Fruit fly (Drosophila melanogaster) whole organism: ENCODE data around the gene robl37BC.

Experiments used
- CG8478 ChIP-seq: fragments of >200 bp; optimal IDR thresholded peaks from 2 replicates; lab custom pipeline; 2018; ENCODE audit warnings: inconsistent platforms
- Dll ChIP-seq: fragments of >200 bp; optimal IDR thresholded peaks from 2 replicates; lab custom pipeline; 2017
- EcR ChIP-seq, 2 experiments: fragments of >200 bp; optimal IDR thresholded peaks; 2 replicates each; lab custom pipeline; 2017; ENCODE audit warnings: missing biosample characterization in 2 of 2, missing genetic modification characterization in 2 of 2, missing genetic modification reagents in 2 of 2
- pan ChIP-seq: fragments of >200 bp; optimal IDR thresholded peaks from 2 replicates; lab custom pipeline; 2017
- psq ChIP-seq: fragments of >200 bp; optimal IDR thresholded peaks from 2 replicates; lab custom pipeline; 2017
- usp ChIP-seq: fragments of >200 bp; optimal IDR thresholded peaks from 2 replicates; lab custom pipeline; 2017; ENCODE audit warnings: missing biosample characterization, missing genetic modification characterization, mixed read lengths

robl37BC gene

DNA sequence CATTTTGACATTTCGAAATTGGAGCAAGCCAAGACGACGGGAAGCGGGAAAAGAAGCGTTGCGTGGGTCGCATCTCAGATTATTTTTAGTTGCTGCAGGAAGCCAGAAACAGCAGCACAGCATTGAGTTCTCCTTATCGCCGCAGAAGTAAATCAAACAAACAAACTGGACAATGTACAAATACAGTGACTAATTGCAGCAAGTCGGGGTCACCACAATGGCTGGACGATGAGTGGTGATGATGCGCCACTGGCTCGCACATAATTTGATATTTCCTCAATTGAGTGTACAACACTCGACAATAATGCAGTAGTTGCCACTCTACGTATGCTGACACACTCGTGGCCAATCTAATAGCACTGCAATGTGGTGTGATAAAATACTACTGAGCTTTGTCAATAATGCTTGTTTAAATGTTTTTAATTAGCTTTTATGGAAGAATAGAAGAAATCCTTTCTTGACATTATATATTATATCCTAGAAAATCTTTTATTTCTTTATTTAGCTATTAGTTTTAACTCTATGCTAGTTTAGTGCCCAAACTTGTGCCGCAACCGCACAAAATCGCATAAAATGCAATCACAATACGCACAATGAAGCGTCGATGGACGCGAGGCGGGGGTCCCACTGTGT lies 28.6 kb upstream of the robl37BC start:
- TF ChIP-seq usp = no peak
- no peak for TF ChIP-seq EcR (GFP tag; optimal IDR thresholded peaks at IDR 0.05; lab: Kevin White, UChicago)
- no peak for TF ChIP-seq pan (lab: Kevin White, UChicago)

DNA sequence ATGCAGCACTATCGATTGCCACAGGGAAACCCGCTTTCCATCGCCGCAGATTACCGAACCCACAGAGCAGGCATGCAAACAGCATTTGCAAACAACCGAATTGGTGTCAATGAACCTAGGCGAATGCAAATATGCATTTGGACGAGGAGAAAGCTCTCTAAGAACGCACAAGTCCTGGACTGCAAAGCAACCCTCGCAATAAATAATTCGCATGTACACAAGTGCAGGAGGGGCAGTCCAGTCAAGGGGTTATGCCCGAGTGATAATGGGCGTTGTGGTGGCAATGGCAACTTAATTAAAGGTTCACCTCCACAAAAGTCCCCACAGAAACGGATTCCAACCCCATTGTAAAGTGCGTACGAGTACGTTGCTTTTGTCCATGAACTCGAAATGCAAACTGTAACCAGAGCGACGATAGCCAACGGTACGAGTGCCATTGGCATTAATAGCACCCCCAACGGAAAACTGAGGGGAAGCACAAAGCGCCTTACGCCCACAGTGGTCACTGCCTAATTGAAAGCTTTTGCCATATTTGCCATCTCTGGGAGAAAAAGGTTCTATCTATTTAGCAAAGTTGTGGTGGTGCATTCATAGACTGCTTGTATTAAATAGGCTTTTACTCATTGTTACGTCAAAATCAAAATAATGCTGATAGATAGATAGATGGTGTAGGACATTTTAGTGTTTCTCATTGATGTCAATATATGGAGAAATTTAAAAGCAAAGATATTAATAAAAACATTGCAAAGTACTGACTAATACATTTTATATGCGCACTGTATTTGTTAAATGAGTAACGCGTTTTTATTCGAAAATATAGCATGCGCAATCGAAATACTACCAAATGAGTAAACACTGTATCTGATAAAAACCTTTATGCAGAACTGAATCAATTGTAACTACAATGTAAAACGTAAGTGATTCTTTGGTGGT lies 27.6 kb upstream of the robl37BC start:
- no peak for TF ChIP-seq pan (lab: Kevin White, UChicago)
- TF ChIP-seq CG8478 (lab: Kevin White, UChicago) = no peak
- no peak for TF ChIP-seq usp
- no peak for TF ChIP-seq psq (lab: Kevin White, UChicago)
- no peak for TF ChIP-seq EcR (GFP tag; optimal IDR thresholded peaks at IDR 0.05; lab: Kevin White, UChicago)
- no peak for TF ChIP-seq Dll (lab: Kevin White, UChicago)

DNA sequence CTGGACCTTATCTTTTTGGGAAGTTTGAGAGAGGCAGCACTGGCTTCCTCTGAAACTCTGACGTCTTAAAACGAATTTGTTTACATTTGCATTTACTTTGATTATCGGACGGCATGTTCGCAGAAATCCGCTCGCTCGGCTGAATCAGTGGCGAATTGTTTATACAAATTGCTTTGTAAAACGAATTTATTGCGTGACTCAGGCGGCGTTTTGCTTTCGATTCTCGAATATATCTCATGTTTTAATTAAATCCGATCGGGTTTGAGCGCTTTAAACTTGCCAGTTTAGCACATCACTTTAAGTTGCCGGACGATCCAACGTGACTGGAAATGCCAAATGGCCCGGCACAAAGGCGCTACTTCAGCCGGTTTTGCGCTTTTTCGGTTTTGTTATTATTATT lies 26.5 kb upstream of the robl37BC start:
- TF ChIP-seq pan (lab: Kevin White, UChicago) (no peak), psq (lab: Kevin White, UChicago) (no peak), usp (no peak), CG8478 (lab: Kevin White, UChicago) (no peak), EcR (GFP tag; optimal IDR thresholded peaks at IDR 0.05; lab: Kevin White, UChicago) (no peak), Dll (lab: Kevin White, UChicago) (no peak)

DNA sequence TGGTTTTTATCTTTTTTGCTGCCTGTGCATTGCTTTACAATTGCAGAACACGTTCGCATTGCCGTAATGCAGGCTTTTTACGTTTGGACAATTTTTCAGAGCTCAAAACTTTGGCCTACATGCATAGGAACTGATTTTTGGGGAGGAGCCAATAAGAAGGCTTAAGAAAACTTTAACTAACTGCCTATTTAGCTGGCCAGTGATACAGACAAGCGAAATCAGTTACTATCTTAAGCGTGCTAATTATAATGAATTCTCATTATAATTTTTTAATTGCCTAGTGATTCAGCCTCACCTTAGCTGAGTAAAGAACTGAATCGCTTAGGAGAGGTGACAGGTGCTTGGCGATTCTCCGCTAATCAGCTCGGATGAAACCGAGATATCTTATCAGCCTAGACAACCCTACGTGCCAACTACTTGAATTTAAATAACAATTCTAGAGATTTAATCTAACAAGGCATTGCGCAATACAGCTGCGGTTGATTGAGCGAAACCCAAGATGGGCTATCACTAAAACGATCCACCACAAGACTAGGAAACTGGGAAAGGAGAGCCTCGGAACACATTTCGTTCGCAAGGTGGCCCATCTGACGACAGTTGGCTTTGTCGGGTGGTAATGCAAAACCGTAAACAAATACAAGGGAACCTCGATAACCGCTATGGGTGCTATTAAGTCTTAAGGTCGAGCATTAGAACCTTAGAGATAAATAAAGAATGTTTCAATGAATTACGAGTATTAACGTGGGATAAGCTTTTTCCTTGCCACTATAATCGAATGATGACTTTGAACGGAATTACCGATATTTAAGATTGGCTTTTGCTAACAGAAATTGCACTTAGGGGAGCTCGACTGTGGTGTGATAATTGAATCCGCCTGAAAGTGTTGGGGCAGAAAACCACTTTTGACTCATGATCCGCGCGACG lies 25.2 kb upstream of the robl37BC start:
- TF ChIP-seq CG8478 (lab: Kevin White, UChicago) (no peak), psq (lab: Kevin White, UChicago) (no peak), usp (no peak), Dll (lab: Kevin White, UChicago) (no peak), EcR (GFP tag; optimal IDR thresholded peaks at IDR 0.05; lab: Kevin White, UChicago) (no peak), pan (lab: Kevin White, UChicago) (no peak)

DNA sequence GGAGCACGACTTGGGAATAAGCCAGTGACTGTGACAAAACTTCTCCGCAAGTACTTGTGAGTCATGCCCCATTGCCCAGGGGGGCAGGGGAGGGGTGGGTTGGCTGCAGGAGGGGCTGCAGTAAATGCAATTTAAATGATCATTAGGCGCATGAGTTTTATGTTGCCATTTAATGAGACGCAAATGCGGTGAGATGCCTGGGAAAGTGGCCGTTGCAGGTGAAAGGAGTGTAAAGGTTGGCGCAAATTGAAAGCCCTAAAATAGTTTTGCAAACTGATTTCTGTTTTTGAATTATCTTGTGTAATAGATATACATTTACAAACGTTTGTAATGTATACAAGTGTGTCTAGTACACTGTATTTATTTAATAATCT lies 24.6 kb upstream of the robl37BC start:
- TF ChIP-seq Dll (lab: Kevin White, UChicago) (no peak), CG8478 (lab: Kevin White, UChicago) (no peak), psq (lab: Kevin White, UChicago) (no peak), EcR (GFP tag; optimal IDR thresholded peaks at IDR 0.05; lab: Kevin White, UChicago) (no peak), pan (lab: Kevin White, UChicago) (no peak), usp (no peak)

DNA sequence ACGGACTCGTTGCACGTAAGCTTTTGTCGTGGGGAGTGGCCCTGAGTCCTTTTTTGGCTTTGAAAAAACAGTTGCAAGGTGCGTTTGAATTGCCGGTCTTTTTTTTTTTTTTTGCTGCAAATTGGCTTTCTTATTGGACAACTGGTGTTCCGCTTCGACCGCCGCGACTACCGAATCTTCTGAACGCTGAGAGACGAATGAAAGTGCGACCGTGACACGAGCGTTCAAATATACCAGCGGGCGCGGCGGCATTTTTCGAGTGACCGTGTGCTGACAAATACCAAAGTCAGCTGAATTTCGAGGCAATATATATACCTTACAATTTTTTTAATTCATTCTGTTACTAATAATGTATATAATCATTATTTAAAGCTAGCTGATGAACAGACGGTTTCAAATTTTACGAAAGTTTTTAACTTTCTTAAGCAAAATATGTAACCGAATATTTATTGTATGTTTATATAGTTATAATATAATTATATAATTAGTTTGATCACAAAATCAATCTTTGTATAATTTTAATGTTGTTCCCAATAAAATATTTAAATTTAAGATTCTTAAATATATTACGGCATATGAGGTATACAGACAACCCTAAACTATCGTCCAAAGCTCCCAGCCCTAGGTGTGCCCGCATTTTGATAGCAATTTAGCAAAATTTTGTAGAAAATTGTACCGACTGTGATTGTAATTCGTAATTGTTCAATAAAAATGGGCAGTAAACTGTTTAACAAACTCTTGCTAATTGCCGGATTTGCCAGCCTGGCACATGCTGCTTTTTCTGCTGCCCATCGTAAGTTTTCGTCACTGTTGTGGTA lies 23.4 kb upstream of the robl37BC start, which contains the start of the genes Swip-1 and EMC5:
Gene Swip-1 (minus strand): TSS at position 203 of the 818 bp plus-strand sequence.
Gene EMC5 (plus strand): TSS at position 630 of the 818 bp plus-strand sequence.
- TF ChIP-seq Dll (lab: Kevin White, UChicago) (no peak), pan (lab: Kevin White, UChicago) (no peak), psq (lab: Kevin White, UChicago) (no peak), EcR (GFP tag; optimal IDR thresholded peaks at IDR 0.05; lab: Kevin White, UChicago) (no peak), CG8478 (lab: Kevin White, UChicago) (no peak), usp (no peak)

DNA sequence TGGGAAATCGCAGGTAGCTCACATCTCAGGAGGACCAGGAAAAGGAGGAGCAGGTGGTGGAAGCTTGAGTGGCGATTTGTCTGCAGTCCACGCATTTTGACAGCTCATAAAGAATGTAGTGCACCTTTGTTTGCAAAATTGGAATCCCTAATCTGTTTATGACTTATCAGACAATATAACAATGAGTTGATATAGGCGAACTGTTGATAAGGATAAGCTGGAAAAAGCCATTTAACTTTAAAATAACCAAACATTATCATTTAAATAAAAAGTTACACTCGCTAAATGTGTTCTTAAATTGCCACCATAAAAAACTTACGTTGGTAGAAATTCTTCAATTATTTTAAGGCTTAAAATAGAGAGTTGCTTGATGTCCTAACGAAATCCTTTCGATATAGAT lies 20.5 kb upstream of the robl37BC start, which contains the start of gene CG15170:
Gene CG15170 (minus strand): TSS at position 101 of the 400 bp plus-strand sequence.
- TF ChIP-seq EcR (GFP tag; optimal IDR thresholded peaks at IDR 0.05; lab: Kevin White, UChicago) (no peak), CG8478 (lab: Kevin White, UChicago) (no peak), Dll (lab: Kevin White, UChicago) (no peak), pan (lab: Kevin White, UChicago) (no peak), psq (lab: Kevin White, UChicago) (no peak)

DNA sequence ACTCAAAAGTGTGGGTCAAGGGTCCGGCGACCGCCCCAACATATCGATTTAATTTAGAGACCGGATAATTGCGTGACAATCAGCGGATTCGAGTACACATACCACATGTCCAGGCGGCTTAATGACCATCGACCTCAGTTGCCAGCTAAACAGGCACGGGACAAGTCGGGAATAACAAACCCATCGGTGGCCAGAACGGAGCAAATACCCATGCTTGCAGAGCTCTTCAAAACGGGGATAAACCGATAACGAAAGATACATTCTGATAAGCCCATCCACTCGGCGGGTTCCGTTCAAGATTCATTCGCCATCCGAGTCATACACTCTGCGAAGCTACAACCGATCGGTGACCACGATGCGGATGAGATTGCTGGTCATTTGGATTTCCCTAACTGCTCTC lies 19.9 kb upstream of the robl37BC start, which contains the start of gene CG15169:
Gene CG15169 (plus strand): TSS at position 301 of the 400 bp plus-strand sequence.
- TF ChIP-seq psq (lab: Kevin White, UChicago) (no peak), CG8478 (lab: Kevin White, UChicago) (no peak), pan (lab: Kevin White, UChicago) (no peak), usp (no peak), EcR (GFP tag; optimal IDR thresholded peaks at IDR 0.05; lab: Kevin White, UChicago) (no peak), Dll (lab: Kevin White, UChicago) (no peak)

DNA sequence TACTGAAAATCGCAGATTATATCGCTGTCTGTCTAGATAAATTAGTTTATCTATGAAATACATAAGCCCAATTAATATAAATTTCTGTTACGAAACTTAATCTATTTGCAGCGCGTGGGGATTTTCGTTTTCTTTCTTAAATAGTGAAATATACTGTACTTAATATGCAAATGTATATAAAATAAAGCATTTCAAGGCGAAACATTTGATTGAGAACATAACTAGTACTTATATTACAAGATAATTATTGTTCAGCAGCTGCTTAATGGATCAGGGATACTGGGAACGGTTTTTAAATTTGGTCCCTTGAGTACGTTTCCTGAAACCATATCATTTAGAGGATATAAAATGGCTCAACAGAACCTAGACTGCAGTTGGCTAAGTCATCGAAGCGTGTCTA lies 18.5 kb upstream of the robl37BC start, which contains the start of gene CG46465:
Gene CG46465 (plus strand): TSS at position 301 of the 400 bp plus-strand sequence.
- TF ChIP-seq CG8478 (lab: Kevin White, UChicago) (no peak), Dll (lab: Kevin White, UChicago) (no peak), usp (no peak), psq (lab: Kevin White, UChicago) (no peak)
